Worm (Caenorhabditis elegans) whole organism, young adult: ENCODE results near the gene F52C12.6.
A peak's percentile ranks its signal among the peaks of the same experiment; 100 is the strongest.

Source experiments
- B0336.3 ChIP-seq: fragments of 200-800 bp; sonication (Bioruptor generic); IDR thresholded peaks from 2 replicates; pipeline ENCODE4 v1.3.6; 2022; ENCODE audit warnings: missing genetic modification characterization, missing compliant biosample characterization
- lir-1 ChIP-seq: fragments of 200-800 bp; sonication (Bioruptor generic); conservative IDR thresholded peaks from 2 replicates; pipeline ENCODE4 v1.3.6; 2022; ENCODE audit warnings: missing genetic modification reagents, missing genetic modification characterization, missing compliant biosample characterization
- ztf-3 ChIP-seq: fragments of 200-800 bp; sonication (Bioruptor generic); optimal IDR thresholded peaks from 2 replicates; lab custom pipeline; 2018; ENCODE audit warnings: mild to moderate bottlenecking, missing genetic modification characterization, missing compliant biosample characterization

F52C12.6 gene

ce11 chrIV:2008920-2009319 is 52.4 kb downstream of the F52C12.6 start (continued):
- peak; percentile 66 for TF ChIP-seq B0336.3 (GFP tag; lab: Robert Waterston, UW)
- TF ChIP-seq ztf-3 (GFP tag; lab: Kevin White, UChicago) = no peak
- no peak for TF ChIP-seq lir-1
- TF ChIP-seq, all 124 proteins: peak for 10
